Worm (Caenorhabditis elegans): ENCODE results near the gene srj-9.

The srj-9 gene

DNA sequence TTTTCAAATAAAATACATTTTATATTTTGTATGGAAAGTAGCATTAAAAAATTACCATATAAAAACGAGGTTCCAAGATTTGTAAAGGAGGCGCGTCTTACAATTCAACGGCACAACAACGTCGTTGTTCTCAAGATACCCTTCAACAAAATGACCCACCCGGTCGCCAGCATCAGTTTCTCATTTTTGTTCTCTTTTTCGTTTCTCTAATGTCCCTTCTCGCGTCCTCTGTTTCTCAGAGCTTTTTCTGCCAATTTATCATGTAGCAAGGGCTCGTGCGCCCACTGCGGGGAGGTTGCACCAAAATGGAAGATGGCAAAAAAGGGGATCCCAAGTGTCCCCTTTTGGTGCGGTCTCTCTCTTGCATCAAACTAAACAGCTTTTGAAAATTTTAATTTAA is 22.2 kb upstream of the srj-9 start:
- no peak for TF ChIP-seq repo-1 (tag; optimal IDR thresholded peaks at IDR 0.05)
- no peak for TF ChIP-seq B0336.3 (GFP tag; IDR thresholded peaks at IDR 0.05)
- no peak for TF ChIP-seq nfya-2 (GFP tag; IDR thresholded peaks at IDR 0.05)
- no peak for TF ChIP-seq nfyb-1 (GFP tag; IDR thresholded peaks at IDR 0.05)
- no peak for TF ChIP-seq xnd-1 (tag; optimal IDR thresholded peaks at IDR 0.05)
- TF ChIP-seq ccch-3 (GFP tag; optimal IDR thresholded peaks at IDR 0.05), result no peak
- no peak for TF ChIP-seq ceh-40 (GFP tag; IDR thresholded peaks at IDR 0.05)
- no peak for TF ChIP-seq hlh-26 (GFP tag; conservative IDR thresholded peaks at IDR 0.05)
- no peak for TF ChIP-seq zfh-2 (GFP tag; conservative IDR thresholded peaks at IDR 0.05)
- TF ChIP-seq K12H6.12 (tag; optimal IDR thresholded peaks at IDR 0.05), result no peak
- TF ChIP-seq snpc-1.1 (tag; optimal IDR thresholded peaks at IDR 0.05; ENCODE audit: insufficient read depth), result no peak
- TF ChIP-seq ztf-6 (GFP tag; IDR thresholded peaks at IDR 0.05), result no peak
- no peak for TF ChIP-seq ZK185.1 (tag; optimal IDR thresholded peaks at IDR 0.05; ENCODE audit: poor library complexity, severe bottlenecking)

DNA sequence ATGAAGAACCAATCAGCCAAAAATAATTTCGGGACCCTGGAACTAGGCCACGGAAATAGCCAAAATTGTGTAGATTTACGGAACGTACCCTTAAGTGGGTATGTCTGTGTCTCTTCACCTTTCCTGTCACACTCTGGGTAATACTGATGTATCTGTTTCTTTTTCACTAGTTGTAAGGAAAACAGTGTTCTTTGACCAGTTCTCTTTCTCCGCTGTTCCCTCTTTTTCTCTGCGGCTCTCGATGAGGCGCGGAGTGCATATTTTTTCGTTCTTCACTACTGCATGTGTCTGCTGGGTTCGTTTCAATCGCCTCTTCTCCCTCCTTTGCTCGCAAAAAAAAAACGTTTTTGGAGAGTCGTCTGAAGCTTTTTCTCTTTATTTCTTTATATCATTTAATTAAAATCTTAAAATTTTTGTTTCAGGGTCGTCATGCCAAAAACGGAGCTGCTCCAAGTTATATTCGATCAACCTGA is 21.6 kb upstream of the srj-9 start, which contains the start of gene arrd-22:
Gene arrd-22 (plus strand): TSS at position 423 of the 473 bp plus-strand sequence.
- TF ChIP-seq nhr-120 (GFP tag; IDR thresholded peaks at IDR 0.05), result no peak
- TF ChIP-seq ceh-27 (GFP tag; optimal IDR thresholded peaks at IDR 0.05), result peak; percentile 15
- TF ChIP-seq T26A5.8 (tag; optimal IDR thresholded peaks at IDR 0.05), result no peak

DNA sequence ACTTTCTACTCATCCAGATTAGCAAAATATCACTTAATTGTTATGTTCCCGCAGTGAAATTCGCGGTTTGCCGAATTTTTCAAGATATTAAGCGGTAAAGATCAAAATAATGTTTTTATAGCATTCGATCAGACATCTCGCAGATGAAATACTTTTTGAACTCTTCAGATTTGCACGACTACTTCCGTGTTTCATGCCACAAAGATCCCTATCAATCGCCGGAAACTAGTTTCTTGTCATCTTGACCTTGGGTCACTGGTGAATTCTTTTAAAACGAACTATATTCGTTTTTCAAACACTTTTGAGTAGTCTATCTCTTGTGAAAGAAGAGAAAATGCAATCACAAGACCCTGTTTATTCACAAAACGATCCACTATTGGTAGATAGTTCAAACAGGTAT is 18.7 kb upstream of the srj-9 start, which contains the start of gene txt-11:
Gene txt-11 (plus strand): TSS at position 301 of the 400 bp plus-strand sequence.
- TF ChIP-seq ztf-3 (GFP tag; optimal IDR thresholded peaks at IDR 0.05), result no peak
- no peak for TF ChIP-seq tlf-1 (GFP tag; optimal IDR thresholded peaks at IDR 0.05)
- TF ChIP-seq him-1 (tag; optimal IDR thresholded peaks at IDR 0.05), result no peak
- no peak for TF ChIP-seq madf-3 (GFP tag; IDR thresholded peaks at IDR 0.05)
- no peak for TF ChIP-seq nhr-80 (tag; optimal IDR thresholded peaks at IDR 0.05)
- no peak for TF ChIP-seq ceh-79 (tag; optimal IDR thresholded peaks at IDR 0.05)
- TF ChIP-seq dpl-1 (GFP tag; optimal IDR thresholded peaks at IDR 0.05), result no peak
- no peak for TF ChIP-seq F57C9.4 (tag; optimal IDR thresholded peaks at IDR 0.05)
- TF ChIP-seq sea-2 (GFP tag; IDR thresholded peaks at IDR 0.05), result no peak
- no peak for TF ChIP-seq repo-1 (tag; optimal IDR thresholded peaks at IDR 0.05)
- no peak for TF ChIP-seq madf-10 (tag; optimal IDR thresholded peaks at IDR 0.05)
- TF ChIP-seq hlh-26 (GFP tag; conservative IDR thresholded peaks at IDR 0.05), result no peak
- no peak for TF ChIP-seq mcd-1 (GFP tag; IDR thresholded peaks at IDR 0.05)
- no peak for TF ChIP-seq sdz-38 (tag; optimal IDR thresholded peaks at IDR 0.05)
- TF ChIP-seq cebp-2 (GFP tag; IDR thresholded peaks at IDR 0.05), result no peak
- no peak for TF ChIP-seq nfya-2 (GFP tag; IDR thresholded peaks at IDR 0.05)
- no peak for TF ChIP-seq ccch-3 (GFP tag; optimal IDR thresholded peaks at IDR 0.05)
- no peak for TF ChIP-seq ekl-4 (GFP tag; IDR thresholded peaks at IDR 0.05)

DNA sequence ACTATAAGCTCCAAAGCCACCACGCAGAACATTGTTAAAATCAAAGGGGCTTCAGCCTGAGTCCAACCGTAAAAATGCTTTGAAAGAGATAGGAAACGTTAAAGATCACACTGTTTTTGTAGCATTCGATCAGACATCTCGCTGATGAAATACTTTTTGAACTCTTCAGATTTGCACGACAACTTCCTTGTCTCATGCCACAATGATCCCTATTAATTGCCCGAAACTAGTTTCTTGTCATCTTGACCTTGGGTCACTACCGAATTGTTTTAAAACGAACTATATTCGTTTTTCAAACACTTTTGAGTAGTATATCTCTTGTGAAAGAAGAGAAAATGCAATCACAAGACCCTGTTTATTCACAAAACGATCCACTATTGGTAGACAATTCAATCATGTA is 13.8 kb upstream of the srj-9 start, which contains the start of gene T20D4.3:
Gene T20D4.3 (plus strand): TSS at position 301 of the 400 bp plus-strand sequence.
- no peak for TF ChIP-seq hmg-1.2 (GFP tag; IDR thresholded peaks at IDR 0.05)
- TF ChIP-seq F57A8.1 (GFP tag; optimal IDR thresholded peaks at IDR 0.05), result no peak
- TF ChIP-seq hsf-1 (GFP tag; IDR thresholded peaks at IDR 0.05), result no peak
- TF ChIP-seq F52B5.7 (tag; optimal IDR thresholded peaks at IDR 0.05), result no peak
- no peak for TF ChIP-seq F49E8.2 (tag; optimal IDR thresholded peaks at IDR 0.05; ENCODE audit: insufficient read depth)
- TF ChIP-seq snpc-3.4 (tag; optimal IDR thresholded peaks at IDR 0.05), result no peak
- no peak for TF ChIP-seq unc-130 (GFP tag; optimal IDR thresholded peaks at IDR 0.05)
- no peak for TF ChIP-seq him-1 (tag; optimal IDR thresholded peaks at IDR 0.05)
- no peak for TF ChIP-seq T26A5.8 (tag; optimal IDR thresholded peaks at IDR 0.05)
- no peak for TF ChIP-seq attf-5 (GFP tag; optimal IDR thresholded peaks at IDR 0.05)
- TF ChIP-seq C06A6.2 (GFP tag; conservative IDR thresholded peaks at IDR 0.05), result no peak
- no peak for TF ChIP-seq F33H1.4 (GFP tag; IDR thresholded peaks at IDR 0.05)
- TF ChIP-seq ceh-100 (GFP tag; IDR thresholded peaks at IDR 0.05), result no peak
- TF ChIP-seq T07F8.4 (tag; optimal IDR thresholded peaks at IDR 0.05), result no peak
- no peak for TF ChIP-seq mcd-1 (GFP tag; IDR thresholded peaks at IDR 0.05)
- TF ChIP-seq dpl-1 (GFP tag; optimal IDR thresholded peaks at IDR 0.05), result no peak
- no peak for TF ChIP-seq let-526 (GFP tag; IDR thresholded peaks at IDR 0.05)
- no peak for TF ChIP-seq hlh-26 (GFP tag; conservative IDR thresholded peaks at IDR 0.05)
- no peak for TF ChIP-seq mel-28 (tag; optimal IDR thresholded peaks at IDR 0.05; ENCODE audit: borderline replicate concordance)

All from whole organism, young adult.